Worm (Caenorhabditis elegans) whole organism, early embryonic: ENCODE data around the gene C47A10.12.

Experiments used
- B0310.2 ChIP-seq: sonication (generic microtip); optimal IDR thresholded peaks from 2 replicates; lab custom pipeline; 2016; ENCODE audit warnings: mild to moderate bottlenecking, missing genetic modification characterization, missing compliant biosample characterization
- F13C5.2 ChIP-seq: sonication (generic microtip); optimal IDR thresholded peaks from 2 replicates; lab custom pipeline; 2017; ENCODE audit warnings: mild to moderate bottlenecking, missing genetic modification characterization, inconsistent platforms, missing compliant biosample characterization
- aly-1 ChIP-seq: sonication (generic microtip); optimal IDR thresholded peaks from 2 replicates; lab custom pipeline; 2016; ENCODE audit warnings: missing genetic modification characterization, missing compliant biosample characterization
- ama-1 ChIP-seq: fragments of 150-350 bp; optimal IDR thresholded peaks from 2 replicates; lab custom pipeline; 2014
- ceh-13 ChIP-seq: fragments of 200-800 bp; sonication (Bioruptor generic); optimal IDR thresholded peaks from 2 replicates; lab custom pipeline; 2018; ENCODE audit warnings: mild to moderate bottlenecking, missing genetic modification characterization, missing compliant biosample characterization
- ceh-36 ChIP-seq: sonication (generic microtip); optimal IDR thresholded peaks from 2 replicates; lab custom pipeline; 2016; ENCODE audit warnings: missing genetic modification characterization, inconsistent platforms, missing compliant biosample characterization
- ets-7 ChIP-seq: sonication (generic microtip); optimal IDR thresholded peaks from 2 replicates; lab custom pipeline; 2016; ENCODE audit warnings: missing genotype, missing genetic modification characterization, missing compliant biosample characterization
- flt-1 ChIP-seq: fragments of 200-800 bp; sonication (Bioruptor generic); IDR thresholded peaks from 2 replicates; pipeline ENCODE4 v1.3.6; 2022; ENCODE audit warnings: missing genetic modification characterization, missing compliant biosample characterization
- hmbx-1 ChIP-seq: sonication (generic microtip); optimal IDR thresholded peaks from 2 replicates; lab custom pipeline; 2016; ENCODE audit warnings: mild to moderate bottlenecking, missing genetic modification characterization, missing compliant biosample characterization
- hmg-4 ChIP-seq: fragments of 200-800 bp; sonication (Bioruptor generic); optimal IDR thresholded peaks from 2 replicates; lab custom pipeline; 2018; ENCODE audit warnings: mild to moderate bottlenecking, missing genetic modification characterization, missing compliant biosample characterization
- hnd-1 ChIP-seq: sonication (generic microtip); optimal IDR thresholded peaks from 2 replicates; lab custom pipeline; 2016; ENCODE audit warnings: missing genetic modification characterization, missing compliant biosample characterization
- pes-1 ChIP-seq: fragments of 200-800 bp; sonication (Bioruptor generic); IDR thresholded peaks from 2 replicates; pipeline ENCODE4 v1.3.6; 2022; ENCODE audit warnings: missing genetic modification reagents, missing genetic modification characterization, missing compliant biosample characterization
- scrt-1 ChIP-seq: fragments of 200-800 bp; sonication (Bioruptor generic); IDR thresholded peaks from 2 replicates; pipeline ENCODE4 v1.3.6; 2022; ENCODE audit warnings: missing genetic modification characterization, missing compliant biosample characterization
- sea-1 ChIP-seq: fragments of 200-800 bp; sonication (Bioruptor generic); conservative IDR thresholded peaks from 2 replicates; pipeline ENCODE4 v1.3.6; 2022; ENCODE audit warnings: missing genetic modification characterization, missing compliant biosample characterization
- tbx-11 ChIP-seq: fragments of 200-800 bp; sonication (Bioruptor generic); IDR thresholded peaks from 2 replicates; pipeline ENCODE4 v1.3.6; 2022; ENCODE audit warnings: missing genetic modification characterization, missing compliant biosample characterization
- tbx-37 ChIP-seq: fragments of 200-800 bp; sonication (Bioruptor generic); conservative IDR thresholded peaks from 2 replicates; pipeline ENCODE4 v1.3.6; 2022; ENCODE audit warnings: missing genetic modification reagents, missing genetic modification characterization, missing compliant biosample characterization
- tra-4 ChIP-seq: sonication (generic microtip); optimal IDR thresholded peaks from 2 replicates; lab custom pipeline; 2017; ENCODE audit warnings: missing genetic modification characterization, missing compliant biosample characterization

C47A10.12 gene

DNA sequence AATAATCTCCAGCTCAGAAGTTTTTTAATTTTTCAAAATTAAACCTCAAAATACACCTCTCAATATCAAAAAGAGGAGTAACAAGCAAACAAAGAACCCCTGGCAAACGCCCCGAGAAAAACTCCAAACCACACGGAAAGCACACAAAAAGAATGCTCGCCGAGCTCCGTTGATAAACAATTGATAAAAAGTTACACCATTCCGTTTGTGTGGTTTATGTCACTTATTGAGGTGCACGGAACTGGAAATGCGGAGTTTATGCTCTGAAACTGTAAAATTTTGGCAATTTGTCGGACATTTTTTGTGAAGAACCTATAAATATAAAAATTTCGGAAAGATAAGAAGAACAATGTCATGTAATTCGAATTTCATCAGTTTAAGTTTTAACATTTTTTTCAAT, 25.4 kb upstream of the C47A10.12 start:
- TF ChIP-seq hnd-1 (no peak), tbx-37 (GFP tag; lab: Robert Waterston, UW) (no peak), scrt-1 (no peak)

DNA sequence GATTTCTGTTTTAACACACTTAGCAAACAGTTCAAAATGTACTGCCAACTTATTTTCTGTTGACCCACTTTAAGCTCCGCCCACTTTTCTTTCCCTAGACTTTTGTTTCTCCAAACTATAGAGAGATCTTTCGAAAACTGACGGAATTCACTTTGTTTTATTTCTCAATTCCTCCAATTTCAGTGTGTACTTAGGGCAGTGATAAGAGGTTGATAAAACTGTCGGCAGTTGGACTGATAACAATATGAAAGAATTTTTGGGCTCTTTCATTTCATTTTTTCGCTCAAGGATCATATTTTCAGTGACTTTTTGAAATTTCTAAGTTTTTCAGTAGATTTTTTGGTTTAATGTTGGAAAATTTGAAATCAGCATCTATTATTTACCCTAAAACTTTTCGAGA, 22.7 kb upstream of the C47A10.12 start:
- no peak for TF ChIP-seq pes-1 (GFP tag; lab: Robert Waterston, UW)

DNA sequence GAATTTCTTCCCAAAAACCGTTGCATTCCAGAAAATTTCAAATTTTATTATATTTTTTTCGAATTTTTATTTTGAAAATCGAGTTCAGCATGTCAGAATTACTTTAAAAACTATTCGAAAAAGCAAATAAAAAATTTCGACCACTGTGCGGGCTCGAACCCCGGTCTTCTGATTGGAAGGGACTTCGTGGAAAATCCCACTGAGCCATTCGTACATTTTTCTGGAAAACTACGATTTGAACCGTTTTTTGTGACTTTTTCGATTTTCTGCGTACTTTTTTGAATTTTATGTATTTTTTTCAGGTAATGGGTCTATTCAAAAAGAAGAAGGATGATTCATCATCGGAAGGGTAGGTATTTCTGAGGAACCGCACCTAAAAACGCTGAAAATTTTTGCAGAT, 22.1 kb upstream of the C47A10.12 start, which contains the start of gene pgp-9:
Gene pgp-9 (plus strand): TSS at position 301 of the 400 bp plus-strand sequence.
- TF ChIP-seq tra-4 (tag; lab: Kevin White, UChicago) (no peak), scrt-1 (no peak), pes-1 (GFP tag; lab: Robert Waterston, UW) (no peak), sea-1 (GFP tag; lab: Robert Waterston, UW) (no peak), ama-1 (lab: Kevin White, UChicago) (no peak), ceh-13 (no peak), hmg-4 (GFP tag; lab: Kevin White, UChicago) (no peak), tbx-11 (GFP tag; lab: Robert Waterston, UW) (no peak)

DNA sequence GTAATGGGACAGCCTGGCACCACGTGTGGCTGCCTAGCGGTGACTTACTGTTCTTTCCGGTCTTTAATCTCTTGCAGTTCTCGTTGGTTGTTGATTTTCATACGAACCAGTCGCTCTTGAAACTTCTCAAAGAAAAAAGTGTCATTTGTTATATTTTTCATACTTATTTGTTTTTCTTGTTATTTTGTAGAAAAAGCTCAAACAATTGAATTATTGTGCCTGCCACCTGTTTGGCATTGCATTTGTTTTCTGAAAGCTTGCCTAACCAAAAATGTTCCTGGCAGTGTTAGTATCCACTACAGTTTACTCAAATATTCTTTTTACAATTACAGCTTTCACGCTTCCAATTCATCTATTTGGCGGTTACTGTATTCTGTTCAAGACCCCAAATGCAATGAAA, 12.6 kb upstream of the C47A10.12 start, which contains the start of the genes C47A10.16 and srh-283:
Gene C47A10.16 (minus strand): TSS at position 101 of the 400 bp plus-strand sequence.
Gene srh-283 (plus strand): TSS at position 272 of the 400 bp plus-strand sequence.
- no peak for TF ChIP-seq tbx-11 (GFP tag; lab: Robert Waterston, UW)
- TF ChIP-seq aly-1 (tag; lab: Kevin White, UChicago) = no peak
- TF ChIP-seq tra-4 (tag; lab: Kevin White, UChicago) = no peak
- TF ChIP-seq ceh-13 = no peak
- TF ChIP-seq ceh-36 = no peak
- no peak for TF ChIP-seq pes-1 (GFP tag; lab: Robert Waterston, UW)
- TF ChIP-seq F13C5.2 = no peak
- no peak for TF ChIP-seq flt-1 (GFP tag; lab: Robert Waterston, UW)
- TF ChIP-seq B0310.2 = no peak
- no peak for TF ChIP-seq hmbx-1 (tag; lab: Kevin White, UChicago)

DNA sequence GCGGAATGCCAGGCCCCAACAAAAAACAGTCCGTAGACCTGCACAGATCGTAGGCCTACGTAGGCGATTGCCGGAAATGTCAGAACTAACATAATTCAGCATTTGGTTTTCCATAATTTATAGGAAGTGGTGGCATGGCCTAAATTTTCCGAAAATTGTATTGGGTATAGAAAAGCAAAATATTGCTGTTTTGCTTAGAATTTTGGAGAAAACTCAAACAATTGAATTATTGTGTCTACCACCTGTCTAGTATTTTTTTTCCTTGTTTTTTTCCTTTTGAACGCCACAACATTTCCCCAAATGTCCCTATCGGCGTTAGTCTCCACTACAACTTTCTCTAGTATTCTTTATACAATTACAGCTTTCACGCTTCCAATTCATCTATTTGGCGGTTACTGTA, 10.5 kb upstream of the C47A10.12 start, which contains the start of gene srh-284:
Gene srh-284 (plus strand): TSS at position 301 of the 400 bp plus-strand sequence.
- TF ChIP-seq tbx-11 (GFP tag; lab: Robert Waterston, UW) (no peak), F13C5.2 (no peak), ceh-36 (no peak), scrt-1 (no peak), ets-7 (tag; lab: Kevin White, UChicago) (no peak), aly-1 (tag; lab: Kevin White, UChicago) (no peak), hnd-1 (no peak), hmbx-1 (tag; lab: Kevin White, UChicago) (no peak), tbx-37 (GFP tag; lab: Robert Waterston, UW) (no peak), hmg-4 (GFP tag; lab: Kevin White, UChicago) (no peak), flt-1 (GFP tag; lab: Robert Waterston, UW) (no peak), tra-4 (tag; lab: Kevin White, UChicago) (no peak), ceh-13 (no peak), B0310.2 (no peak), ama-1 (lab: Kevin White, UChicago) (no peak), sea-1 (GFP tag; lab: Robert Waterston, UW) (no peak), pes-1 (GFP tag; lab: Robert Waterston, UW) (no peak)

DNA sequence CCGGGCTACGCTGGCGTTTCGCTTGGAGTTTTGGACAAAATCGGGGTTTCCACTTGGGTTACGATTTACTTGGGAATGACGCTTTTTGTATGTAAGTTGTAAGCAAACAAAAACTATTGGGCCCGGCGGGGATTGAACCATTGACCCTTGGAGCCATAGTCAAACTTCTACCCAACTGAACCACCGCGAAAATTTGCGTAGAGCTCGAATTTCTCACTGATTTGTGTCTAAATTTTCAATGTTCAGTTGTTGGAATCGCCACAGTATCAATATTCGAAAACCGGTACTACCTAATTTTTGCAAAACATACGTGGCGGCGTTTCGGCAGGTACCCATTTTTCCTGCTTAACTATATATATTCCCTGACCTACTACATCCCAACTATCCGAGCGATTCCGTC, 10.0 kb upstream of the C47A10.12 start:
- TF ChIP-seq ama-1 (lab: Kevin White, UChicago) = no peak
- no peak for TF ChIP-seq hmbx-1 (tag; lab: Kevin White, UChicago)
- no peak for TF ChIP-seq ets-7 (tag; lab: Kevin White, UChicago)
- TF ChIP-seq ceh-13 = no peak
- TF ChIP-seq hmg-4 (GFP tag; lab: Kevin White, UChicago) = no peak
- no peak for TF ChIP-seq tbx-11 (GFP tag; lab: Robert Waterston, UW)
- no peak for TF ChIP-seq pes-1 (GFP tag; lab: Robert Waterston, UW)
- TF ChIP-seq B0310.2 = no peak
- no peak for TF ChIP-seq aly-1 (tag; lab: Kevin White, UChicago)
- no peak for TF ChIP-seq hnd-1
- TF ChIP-seq tbx-37 (GFP tag; lab: Robert Waterston, UW) = no peak
- TF ChIP-seq F13C5.2 = no peak
- no peak for TF ChIP-seq tra-4 (tag; lab: Kevin White, UChicago)
- no peak for TF ChIP-seq sea-1 (GFP tag; lab: Robert Waterston, UW)
- no peak for TF ChIP-seq scrt-1
- no peak for TF ChIP-seq flt-1 (GFP tag; lab: Robert Waterston, UW)
- no peak for TF ChIP-seq ceh-36

DNA sequence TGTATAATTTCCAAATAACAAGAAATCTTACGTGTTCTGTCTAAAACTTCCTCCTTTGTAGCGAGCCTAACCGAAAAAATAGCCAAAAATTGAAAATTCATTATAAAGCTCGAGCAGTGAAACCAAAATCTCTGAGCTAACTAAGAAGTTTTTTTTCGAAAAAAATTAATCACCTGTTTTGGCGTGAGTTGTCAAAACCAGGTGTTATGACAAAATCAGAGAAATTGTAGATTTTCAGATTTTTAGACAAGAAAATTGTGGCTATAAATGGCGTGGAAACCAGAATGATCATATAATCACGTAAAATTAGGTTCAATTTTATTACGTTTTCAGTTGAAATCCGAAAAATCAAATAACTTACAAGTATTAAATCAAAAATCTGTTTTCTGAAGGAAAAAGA, 4.6 kb upstream of the C47A10.12 start, which contains the start of gene sre-21:
Gene sre-21 (minus strand): TSS at position 101 of the 400 bp plus-strand sequence.
- no peak for TF ChIP-seq tra-4 (tag; lab: Kevin White, UChicago)
- no peak for TF ChIP-seq hmbx-1 (tag; lab: Kevin White, UChicago)
- TF ChIP-seq flt-1 (GFP tag; lab: Robert Waterston, UW) = no peak
- TF ChIP-seq ceh-36 = no peak

DNA sequence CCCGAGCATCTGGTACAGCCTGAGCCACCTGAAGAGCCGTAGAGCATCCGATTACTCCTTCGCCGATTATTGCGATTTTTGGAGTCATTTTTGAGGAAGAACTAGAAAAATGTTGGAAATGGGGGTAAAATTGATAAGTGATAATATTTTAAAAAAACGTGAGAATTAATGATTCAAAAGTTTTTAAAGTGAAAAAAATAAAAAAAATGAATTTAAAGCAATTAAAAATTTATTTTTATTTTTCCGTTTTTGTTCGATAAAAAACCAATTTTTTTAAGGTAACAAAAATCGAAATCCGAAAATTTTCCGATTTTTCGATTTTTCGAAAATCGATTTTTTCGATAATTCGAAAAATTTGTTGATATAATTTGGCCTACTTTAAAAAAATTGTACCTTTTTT, 597 bp upstream of the C47A10.12 start, which contains the start of gene ddo-1:
Gene ddo-1 (minus strand): TSS at position 101 of the 400 bp plus-strand sequence.
- TF ChIP-seq hmg-4 (GFP tag; lab: Kevin White, UChicago) (no peak), sea-1 (GFP tag; lab: Robert Waterston, UW) (no peak), ceh-36 (no peak), pes-1 (GFP tag; lab: Robert Waterston, UW) (no peak)

DNA sequence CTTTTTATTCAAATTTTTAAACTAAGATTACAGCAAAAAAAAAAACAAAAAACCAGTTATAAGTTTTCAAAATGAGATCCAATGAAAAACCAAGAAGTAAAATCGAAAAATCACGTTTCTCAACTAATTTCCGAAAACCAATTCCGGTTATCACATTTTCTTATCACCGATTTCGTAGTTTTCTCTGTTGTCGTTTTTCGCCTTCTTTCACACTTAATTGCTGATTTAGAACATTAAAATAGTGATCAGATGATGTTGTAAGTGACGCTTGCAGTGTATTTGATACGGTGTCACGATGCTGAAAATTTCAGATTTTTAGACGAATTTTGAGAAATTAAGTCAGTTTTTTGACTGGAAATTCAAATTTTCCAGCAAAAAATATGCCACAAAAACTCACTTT, 2.6 kb downstream of the C47A10.12 start:
- TF ChIP-seq ceh-36 (no peak), pes-1 (GFP tag; lab: Robert Waterston, UW) (no peak), tra-4 (tag; lab: Kevin White, UChicago) (no peak), sea-1 (GFP tag; lab: Robert Waterston, UW) (no peak), F13C5.2 (no peak), scrt-1 (no peak), hmg-4 (GFP tag; lab: Kevin White, UChicago) (no peak), ets-7 (tag; lab: Kevin White, UChicago) (no peak), tbx-11 (GFP tag; lab: Robert Waterston, UW) (no peak), hmbx-1 (tag; lab: Kevin White, UChicago) (no peak), ceh-13 (no peak), ama-1 (lab: Kevin White, UChicago) (no peak), hnd-1 (no peak), aly-1 (tag; lab: Kevin White, UChicago) (no peak), tbx-37 (GFP tag; lab: Robert Waterston, UW) (no peak)
